In the genomic region with DNA sequence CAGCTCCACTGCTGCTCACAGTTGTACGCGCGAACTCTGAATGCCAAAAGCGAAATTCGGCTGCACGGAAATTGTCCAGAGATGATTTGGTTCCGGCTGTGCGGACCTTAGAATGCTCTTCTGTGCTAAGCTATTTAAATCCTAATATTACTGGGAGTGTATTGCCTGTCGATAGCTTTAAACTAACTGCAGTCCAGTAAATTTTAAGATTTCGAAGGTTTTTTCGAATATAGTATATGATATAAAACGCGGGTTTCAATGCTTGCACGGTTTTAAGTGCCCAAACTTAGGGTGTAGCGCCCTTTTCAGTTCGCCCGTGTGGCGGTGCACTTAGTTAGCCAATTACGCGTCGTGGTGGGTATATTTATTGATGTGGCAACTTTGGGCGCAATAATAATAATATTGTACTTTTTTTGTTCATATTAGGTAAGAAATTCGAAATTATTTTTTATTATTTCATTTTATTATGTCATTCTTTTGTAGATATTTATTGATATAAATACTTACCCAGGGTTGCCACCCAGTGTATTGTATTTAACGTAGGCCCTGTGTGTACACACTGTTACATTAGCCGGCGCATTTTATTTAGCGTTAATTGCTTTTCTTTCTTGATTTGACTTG, we compare ENCODE assay signal across 1 fruit fly cellular context.
TF ChIP-seq lines count a peak whose summit lies in the region.

A gene (minus strand): TSS at position 262 of the 621 bp plus-strand sequence.
A gene (plus strand): TSS at position 367 of the 621 bp plus-strand sequence.

TF ChIP-seq in whole organism, embryonic, 481 proteins besides CTCF, POLR2A, EP300 and RAD21 (continued from another document and continues in another):
- peak; percentile 100 for TF ChIP-seq CG32767 (GFP tag; IDR thresholded peaks at IDR 0.05; lab: Robert Waterston, UW)
- TF ChIP-seq Mes4 (GFP tag; optimal IDR thresholded peaks at IDR 0.05; lab: Kevin White, UChicago), result peak; percentile 100
- peak; percentile 99 for TF ChIP-seq CG13894 (tag; optimal IDR thresholded peaks at IDR 0.05; lab: Kevin White, UChicago)
- TF ChIP-seq fru (optimal IDR thresholded peaks at IDR 0.05; lab: Kevin White, UChicago), result no peak
- peak; percentile 100 for TF ChIP-seq Dip3 (GFP tag; optimal IDR thresholded peaks at IDR 0.05; lab: Kevin White, UChicago)
- TF ChIP-seq CG12744 (GFP tag; optimal IDR thresholded peaks at IDR 0.05; lab: Kevin White, UChicago), result peak; percentile 100
- peak; percentile 97 for TF ChIP-seq CG8359 (GFP tag; optimal IDR thresholded peaks at IDR 0.05; lab: Kevin White, UChicago; ENCODE audit: borderline replicate concordance)
- no peak for TF ChIP-seq Tbp (GFP tag; optimal IDR thresholded peaks at IDR 0.05; lab: Kevin White, UChicago)
- peak; percentile 99 for TF ChIP-seq CG10267 (tag; optimal IDR thresholded peaks at IDR 0.05; lab: Kevin White, UChicago)
- peak; percentile 100 for TF ChIP-seq bcd (GFP tag; optimal IDR thresholded peaks at IDR 0.05; lab: Kevin White, UChicago)
- peak; percentile 100 for TF ChIP-seq jigr1 (GFP tag; IDR thresholded peaks at IDR 0.05; lab: Robert Waterston, UW)
- TF ChIP-seq CG5953 (GFP tag; IDR thresholded peaks at IDR 0.05; lab: Robert Waterston, UW), result peak; percentile 100
- TF ChIP-seq gce (GFP tag; IDR thresholded peaks at IDR 0.05; lab: Robert Waterston, UW), result peak; percentile 99
- peak; percentile 100 for TF ChIP-seq Meics (GFP tag; optimal IDR thresholded peaks at IDR 0.05; lab: Kevin White, UChicago)
- peak; percentile 100 for TF ChIP-seq CG7372 (GFP tag; IDR thresholded peaks at IDR 0.05; lab: Robert Waterston, UW)
- peak; percentile 100 for TF ChIP-seq Abd-B (GFP tag; optimal IDR thresholded peaks at IDR 0.05; lab: Kevin White, UChicago)
- peak; percentile 100 for TF ChIP-seq Awh (GFP tag; IDR thresholded peaks at IDR 0.05; lab: Robert Waterston, UW)
- peak; percentile 8; the same call in 1 of the 3 replicates for TF ChIP-seq HLH4C (GFP tag; IDR thresholded peaks at IDR 0.05; lab: Robert Waterston, UW; ENCODE audit: partially characterized antibody)
- peak; percentile 100 for TF ChIP-seq Oaz (GFP tag; IDR thresholded peaks at IDR 0.05; lab: Robert Waterston, UW)
- TF ChIP-seq CG7987 (GFP tag; optimal IDR thresholded peaks at IDR 0.05; lab: Kevin White, UChicago), result peak; percentile 99
- TF ChIP-seq CG3838 (GFP tag; optimal IDR thresholded peaks at IDR 0.05; lab: Kevin White, UChicago), result peak; percentile 99
- peak; percentile 98 for TF ChIP-seq ssp (GFP tag; IDR thresholded peaks at IDR 0.05; lab: Robert Waterston, UW)
- peak; percentile 100 for TF ChIP-seq tio (GFP tag; optimal IDR thresholded peaks at IDR 0.05; lab: Kevin White, UChicago)
- TF ChIP-seq inv (GFP tag; IDR thresholded peaks at IDR 0.05; lab: Robert Waterston, UW; ENCODE audit: partially characterized antibody), result no peak
- TF ChIP-seq psq (GFP tag; optimal IDR thresholded peaks at IDR 0.05; lab: Kevin White, UChicago), result peak; percentile 99
- TF ChIP-seq vfl (GFP tag; optimal IDR thresholded peaks at IDR 0.05; lab: Kevin White, UChicago), result peak; percentile 100
- TF ChIP-seq CG7556 (GFP tag; optimal IDR thresholded peaks at IDR 0.05; lab: Kevin White, UChicago), result peak; percentile 100
- peak; percentile 100 for TF ChIP-seq ase (GFP tag; IDR thresholded peaks at IDR 0.05; lab: Robert Waterston, UW)
- TF ChIP-seq CG17568 (GFP tag; optimal IDR thresholded peaks at IDR 0.05; lab: Kevin White, UChicago), result peak; percentile 99
- peak; percentile 100 for TF ChIP-seq CG4617 (GFP tag; optimal IDR thresholded peaks at IDR 0.05; lab: Kevin White, UChicago; ENCODE audit: borderline replicate concordance)
- peak; percentile 99 for TF ChIP-seq CG31224 (GFP tag; IDR thresholded peaks at IDR 0.05; lab: Robert Waterston, UW)
- TF ChIP-seq Side (GFP tag; optimal IDR thresholded peaks at IDR 0.05; lab: Kevin White, UChicago), result peak; percentile 100
- TF ChIP-seq ham (GFP tag; IDR thresholded peaks at IDR 0.05; lab: Robert Waterston, UW), result peak; percentile 99
- peak; percentile 100 for TF ChIP-seq sens-2 (GFP tag; IDR thresholded peaks at IDR 0.05; lab: Robert Waterston, UW)
- peak; percentile 98 for TF ChIP-seq ash1 (GFP tag; optimal IDR thresholded peaks at IDR 0.05; lab: Kevin White, UChicago)
- peak; percentile 98 for TF ChIP-seq CG10431 (GFP tag; optimal IDR thresholded peaks at IDR 0.05; lab: Kevin White, UChicago)
- TF ChIP-seq cas (GFP tag; IDR thresholded peaks at IDR 0.05; lab: Robert Waterston, UW), result peak; percentile 99
- TF ChIP-seq ro (GFP tag; IDR thresholded peaks at IDR 0.05; lab: Robert Waterston, UW), result peak; percentile 100
- peak; percentile 99 for TF ChIP-seq CG17385 (GFP tag; optimal IDR thresholded peaks at IDR 0.05; lab: Kevin White, UChicago)
- peak; percentile 100 for TF ChIP-seq chm (GFP tag; IDR thresholded peaks at IDR 0.05; lab: Robert Waterston, UW)
- peak; percentile 100 for TF ChIP-seq CG4282 (GFP tag; optimal IDR thresholded peaks at IDR 0.05; lab: Kevin White, UChicago)
- TF ChIP-seq toy (GFP tag; IDR thresholded peaks at IDR 0.05; lab: Robert Waterston, UW), result peak; percentile 99
- peak; percentile 95 for TF ChIP-seq CG15073 (GFP tag; optimal IDR thresholded peaks at IDR 0.05; lab: Kevin White, UChicago)
- peak; percentile 100 for TF ChIP-seq CG3847 (GFP tag; IDR thresholded peaks at IDR 0.05; lab: Robert Waterston, UW)
- peak; percentile 100 for TF ChIP-seq so (GFP tag; IDR thresholded peaks at IDR 0.05; lab: Robert Waterston, UW)
- peak; percentile 98 for TF ChIP-seq CG17186 (GFP tag; optimal IDR thresholded peaks at IDR 0.05; lab: Kevin White, UChicago)
- peak; percentile 100 for TF ChIP-seq Med (GFP tag; lab: Kevin White, UChicago)
- TF ChIP-seq CG6254 (GFP tag; optimal IDR thresholded peaks at IDR 0.05; lab: Kevin White, UChicago), result peak; percentile 98
- peak in 1 of 2 experiments; percentile 96 for TF ChIP-seq Hr78 (GFP tag; optimal IDR thresholded peaks at IDR 0.05; lab: Kevin White, UChicago)
- peak; percentile 100 for TF ChIP-seq CG10959 (GFP tag; IDR thresholded peaks at IDR 0.05; lab: Robert Waterston, UW)
- TF ChIP-seq lilli (GFP tag; optimal IDR thresholded peaks at IDR 0.05; lab: Kevin White, UChicago), result peak; percentile 100
- peak; percentile 99 for TF ChIP-seq Hand (GFP tag; optimal IDR thresholded peaks at IDR 0.05; lab: Kevin White, UChicago)
- peak; percentile 100 for TF ChIP-seq CG18599 (GFP tag; optimal IDR thresholded peaks at IDR 0.05; lab: Kevin White, UChicago)
- peak; percentile 100 for TF ChIP-seq fd96Cb (tag; optimal IDR thresholded peaks at IDR 0.05; lab: Kevin White, UChicago)
- peak; percentile 100 for TF ChIP-seq Gug (GFP tag; IDR thresholded peaks at IDR 0.05; lab: Robert Waterston, UW)
- peak; percentile 100 for TF ChIP-seq CG10462 (GFP tag; optimal IDR thresholded peaks at IDR 0.05; lab: Kevin White, UChicago)
- peak; percentile 100 for TF ChIP-seq CG14014 (GFP tag; IDR thresholded peaks at IDR 0.05; lab: Robert Waterston, UW)
- peak; percentile 100 for TF ChIP-seq Asciz (GFP tag; optimal IDR thresholded peaks at IDR 0.05; lab: Kevin White, UChicago)
- peak; percentile 100 for TF ChIP-seq seq (GFP tag; IDR thresholded peaks at IDR 0.05; lab: Robert Waterston, UW)
- TF ChIP-seq klu (GFP tag; IDR thresholded peaks at IDR 0.05; lab: Robert Waterston, UW), result peak; percentile 100
- peak; percentile 100 for TF ChIP-seq ems (GFP tag; optimal IDR thresholded peaks at IDR 0.05; lab: Kevin White, UChicago)
- peak; percentile 100 for TF ChIP-seq C15 (GFP tag; IDR thresholded peaks at IDR 0.05; lab: Robert Waterston, UW)
- peak; percentile 100 for TF ChIP-seq Six4 (GFP tag; optimal IDR thresholded peaks at IDR 0.05; lab: Kevin White, UChicago)
- peak; percentile 100 for TF ChIP-seq disco-r (GFP tag; optimal IDR thresholded peaks at IDR 0.05; lab: Kevin White, UChicago)
- TF ChIP-seq Camta (GFP tag; optimal IDR thresholded peaks at IDR 0.05; lab: Kevin White, UChicago), result peak; percentile 100
- peak; percentile 100 for TF ChIP-seq CG6689 (GFP tag; IDR thresholded peaks at IDR 0.05; lab: Robert Waterston, UW)
- peak; percentile 100 for TF ChIP-seq CG3726 (GFP tag; IDR thresholded peaks at IDR 0.05; lab: Robert Waterston, UW)
- TF ChIP-seq CkIIα-i1 (GFP tag; IDR thresholded peaks at IDR 0.05; lab: Robert Waterston, UW), result peak; percentile 98
- TF ChIP-seq ftz-f1 (GFP tag; optimal IDR thresholded peaks at IDR 0.05; lab: Kevin White, UChicago), result peak; percentile 97
- TF ChIP-seq CG17328 (GFP tag; IDR thresholded peaks at IDR 0.05; lab: Robert Waterston, UW), result peak; percentile 100
- peak; percentile 100 for TF ChIP-seq ara (GFP tag; IDR thresholded peaks at IDR 0.05; lab: Robert Waterston, UW)
- TF ChIP-seq lov (optimal IDR thresholded peaks at IDR 0.05; lab: Kevin White, UChicago), result no peak
- TF ChIP-seq lov (GFP tag; IDR thresholded peaks at IDR 0.05; lab: Robert Waterston, UW), result peak; percentile 100
- peak; percentile 100 for TF ChIP-seq oc (tag; optimal IDR thresholded peaks at IDR 0.05; lab: Kevin White, UChicago)
- TF ChIP-seq D19B (GFP tag; optimal IDR thresholded peaks at IDR 0.05; lab: Kevin White, UChicago), result peak; percentile 98
- TF ChIP-seq abd-A (tag; optimal IDR thresholded peaks at IDR 0.05; lab: Kevin White, UChicago), result peak; percentile 95
- peak; percentile 100 for TF ChIP-seq crc (GFP tag; optimal IDR thresholded peaks at IDR 0.05; lab: Kevin White, UChicago)
- peak; percentile 97 for TF ChIP-seq CG7745 (tag; optimal IDR thresholded peaks at IDR 0.05; lab: Kevin White, UChicago)
- TF ChIP-seq sima (GFP tag; optimal IDR thresholded peaks at IDR 0.05; lab: Kevin White, UChicago), result peak; percentile 100
- TF ChIP-seq ERR (GFP tag; optimal IDR thresholded peaks at IDR 0.05; lab: Kevin White, UChicago), result peak; percentile 99
- peak; percentile 100 for TF ChIP-seq CHES-1-like (GFP tag; optimal IDR thresholded peaks at IDR 0.05; lab: Kevin White, UChicago)
- TF ChIP-seq tll (GFP tag; optimal IDR thresholded peaks at IDR 0.05; lab: Kevin White, UChicago), result peak; percentile 82 to 88
- TF ChIP-seq CG30431 (GFP tag; optimal IDR thresholded peaks at IDR 0.05; lab: Kevin White, UChicago), result peak; percentile 100
- peak; percentile 100 for TF ChIP-seq Sox102F (GFP tag; optimal IDR thresholded peaks at IDR 0.05; lab: Kevin White, UChicago)
- peak; percentile 100 for TF ChIP-seq CG4424 (GFP tag; optimal IDR thresholded peaks at IDR 0.05; lab: Kevin White, UChicago)
- TF ChIP-seq CG14441 (GFP tag; IDR thresholded peaks at IDR 0.05; lab: Robert Waterston, UW), result peak; percentile 100
- no peak for TF ChIP-seq chinmo (GFP tag; IDR thresholded peaks at IDR 0.05; lab: Robert Waterston, UW; ENCODE audit: partially characterized antibody)
- peak; percentile 87 for TF ChIP-seq bigmax (GFP tag; optimal IDR thresholded peaks at IDR 0.05; lab: Kevin White, UChicago)
- peak; percentile 100 for TF ChIP-seq ac (GFP tag; optimal IDR thresholded peaks at IDR 0.05; lab: Kevin White, UChicago)
- peak; percentile 100 for TF ChIP-seq chif (GFP tag; optimal IDR thresholded peaks at IDR 0.05; lab: Kevin White, UChicago)
- no peak for TF ChIP-seq CG7963 (GFP tag; IDR thresholded peaks at IDR 0.05; lab: Robert Waterston, UW; ENCODE audit: partially characterized antibody)
- TF ChIP-seq CG17359 (tag; optimal IDR thresholded peaks at IDR 0.05; lab: Kevin White, UChicago), result peak; percentile 100
- TF ChIP-seq lmd (GFP tag; IDR thresholded peaks at IDR 0.05; lab: Robert Waterston, UW), result peak; percentile 100
- TF ChIP-seq Usf (GFP tag; optimal IDR thresholded peaks at IDR 0.05; lab: Kevin White, UChicago), result peak; percentile 100
- peak; percentile 31 for TF ChIP-seq CG1832 (GFP tag; optimal IDR thresholded peaks at IDR 0.05; lab: Kevin White, UChicago)
- TF ChIP-seq CG18011 (GFP tag; optimal IDR thresholded peaks at IDR 0.05; lab: Kevin White, UChicago), result peak; percentile 94
- TF ChIP-seq Doc3 (GFP tag; IDR thresholded peaks at IDR 0.05; lab: Robert Waterston, UW; ENCODE audit: partially characterized antibody), result 0 out of 3 replicates have a peak, but pooled peaks have one; percentile 13
- TF ChIP-seq Bgb (GFP tag; IDR thresholded peaks at IDR 0.05; lab: Robert Waterston, UW; ENCODE audit: partially characterized antibody), result no peak
- TF ChIP-seq wdn (GFP tag; IDR thresholded peaks at IDR 0.05; lab: Robert Waterston, UW), result peak; percentile 99
- TF ChIP-seq HHEX (GFP tag; optimal IDR thresholded peaks at IDR 0.05; lab: Kevin White, UChicago), result peak; percentile 100
- peak; percentile 99 for TF ChIP-seq GATAe (GFP tag; conservative IDR thresholded peaks at IDR 0.05; lab: Robert Waterston, UW)
- peak; percentile 99 for TF ChIP-seq fd64A (GFP tag; optimal IDR thresholded peaks at IDR 0.05; lab: Kevin White, UChicago)
- TF ChIP-seq CG9932 (GFP tag; IDR thresholded peaks at IDR 0.05; lab: Robert Waterston, UW), result peak; percentile 100
- TF ChIP-seq otp (GFP tag; IDR thresholded peaks at IDR 0.05; lab: Robert Waterston, UW), result peak; percentile 100
- peak; percentile 100 for TF ChIP-seq CG6854 (GFP tag; optimal IDR thresholded peaks at IDR 0.05; lab: Kevin White, UChicago)
- TF ChIP-seq ind (GFP tag; optimal IDR thresholded peaks at IDR 0.05; lab: Kevin White, UChicago), result peak; percentile 100
- peak; percentile 99 for TF ChIP-seq grau (tag; optimal IDR thresholded peaks at IDR 0.05; lab: Kevin White, UChicago)
- peak; percentile 100 for TF ChIP-seq Bteb2 (GFP tag; optimal IDR thresholded peaks at IDR 0.05; lab: Kevin White, UChicago)
- peak; percentile 98 for TF ChIP-seq Hey (tag; optimal IDR thresholded peaks at IDR 0.05; lab: Kevin White, UChicago)
- peak; percentile 100 for TF ChIP-seq Rfx (GFP tag; IDR thresholded peaks at IDR 0.05; lab: Robert Waterston, UW)
- TF ChIP-seq CG9215 (GFP tag; IDR thresholded peaks at IDR 0.05; lab: Robert Waterston, UW), result peak; percentile 99
- TF ChIP-seq CG10366 (GFP tag; IDR thresholded peaks at IDR 0.05; lab: Robert Waterston, UW), result peak; percentile 100
- TF ChIP-seq vvl (GFP tag; IDR thresholded peaks at IDR 0.05; lab: Robert Waterston, UW), result peak; percentile 100
- peak; percentile 96 for TF ChIP-seq E2f2 (GFP tag; IDR thresholded peaks at IDR 0.05; lab: Robert Waterston, UW)
- TF ChIP-seq Blimp-1 (GFP tag; optimal IDR thresholded peaks at IDR 0.05; lab: Kevin White, UChicago), result peak; percentile 99
- peak; percentile 100 for TF ChIP-seq stc (GFP tag; IDR thresholded peaks at IDR 0.05; lab: Robert Waterston, UW)
- peak; percentile 100 for TF ChIP-seq CG18764 (GFP tag; optimal IDR thresholded peaks at IDR 0.05; lab: Kevin White, UChicago)
- peak; percentile 99 for TF ChIP-seq dimm (GFP tag; IDR thresholded peaks at IDR 0.05; lab: Robert Waterston, UW)
- TF ChIP-seq CoRest (tag; optimal IDR thresholded peaks at IDR 0.05; lab: Kevin White, UChicago), result peak; percentile 100
- peak; percentile 100 for TF ChIP-seq mam (GFP tag; optimal IDR thresholded peaks at IDR 0.05; lab: Kevin White, UChicago)
- peak; percentile 100 for TF ChIP-seq CG2889 (GFP tag; IDR thresholded peaks at IDR 0.05; lab: Robert Waterston, UW)
- peak; percentile 100 for TF ChIP-seq CG30403 (GFP tag; optimal IDR thresholded peaks at IDR 0.05; lab: Kevin White, UChicago)
